Worm (Caenorhabditis elegans) whole organism, early embryonic: Measurements from ENCODE around the gene nas-39.
"Not testable (repeated sequence)": the region's sequence is repeated elsewhere in the genome, so short reads cannot be mapped to it uniquely, and the experiment has no call there.

Experiments used
- B0310.2 ChIP-seq: sonication (generic microtip); optimal IDR thresholded peaks from 2 replicates; lab custom pipeline; 2016; ENCODE audit warnings: mild to moderate bottlenecking, missing genetic modification characterization, missing compliant biosample characterization
- F13C5.2 ChIP-seq: sonication (generic microtip); optimal IDR thresholded peaks from 2 replicates; lab custom pipeline; 2017; ENCODE audit warnings: mild to moderate bottlenecking, missing genetic modification characterization, inconsistent platforms, missing compliant biosample characterization
- aly-1 ChIP-seq: sonication (generic microtip); optimal IDR thresholded peaks from 2 replicates; lab custom pipeline; 2016; ENCODE audit warnings: missing genetic modification characterization, missing compliant biosample characterization
- ama-1 ChIP-seq: fragments of 150-350 bp; optimal IDR thresholded peaks from 2 replicates; lab custom pipeline; 2014
- ceh-13 ChIP-seq: fragments of 200-800 bp; sonication (Bioruptor generic); optimal IDR thresholded peaks from 2 replicates; lab custom pipeline; 2018; ENCODE audit warnings: mild to moderate bottlenecking, missing genetic modification characterization, missing compliant biosample characterization
- ceh-36 ChIP-seq: sonication (generic microtip); optimal IDR thresholded peaks from 2 replicates; lab custom pipeline; 2016; ENCODE audit warnings: missing genetic modification characterization, inconsistent platforms, missing compliant biosample characterization
- ets-7 ChIP-seq: sonication (generic microtip); optimal IDR thresholded peaks from 2 replicates; lab custom pipeline; 2016; ENCODE audit warnings: missing genotype, missing genetic modification characterization, missing compliant biosample characterization
- flt-1 ChIP-seq: fragments of 200-800 bp; sonication (Bioruptor generic); IDR thresholded peaks from 2 replicates; pipeline ENCODE4 v1.3.6; 2022; ENCODE audit warnings: missing genetic modification characterization, missing compliant biosample characterization
- hmbx-1 ChIP-seq: sonication (generic microtip); optimal IDR thresholded peaks from 2 replicates; lab custom pipeline; 2016; ENCODE audit warnings: mild to moderate bottlenecking, missing genetic modification characterization, missing compliant biosample characterization
- hmg-4 ChIP-seq: fragments of 200-800 bp; sonication (Bioruptor generic); optimal IDR thresholded peaks from 2 replicates; lab custom pipeline; 2018; ENCODE audit warnings: mild to moderate bottlenecking, missing genetic modification characterization, missing compliant biosample characterization
- hnd-1 ChIP-seq: sonication (generic microtip); optimal IDR thresholded peaks from 2 replicates; lab custom pipeline; 2016; ENCODE audit warnings: missing genetic modification characterization, missing compliant biosample characterization
- pes-1 ChIP-seq: fragments of 200-800 bp; sonication (Bioruptor generic); IDR thresholded peaks from 2 replicates; pipeline ENCODE4 v1.3.6; 2022; ENCODE audit warnings: missing genetic modification reagents, missing genetic modification characterization, missing compliant biosample characterization
- scrt-1 ChIP-seq: fragments of 200-800 bp; sonication (Bioruptor generic); IDR thresholded peaks from 2 replicates; pipeline ENCODE4 v1.3.6; 2022; ENCODE audit warnings: missing genetic modification characterization, missing compliant biosample characterization
- sea-1 ChIP-seq: fragments of 200-800 bp; sonication (Bioruptor generic); conservative IDR thresholded peaks from 2 replicates; pipeline ENCODE4 v1.3.6; 2022; ENCODE audit warnings: missing genetic modification characterization, missing compliant biosample characterization
- tbx-11 ChIP-seq: fragments of 200-800 bp; sonication (Bioruptor generic); IDR thresholded peaks from 2 replicates; pipeline ENCODE4 v1.3.6; 2022; ENCODE audit warnings: missing genetic modification characterization, missing compliant biosample characterization
- tbx-37 ChIP-seq: fragments of 200-800 bp; sonication (Bioruptor generic); conservative IDR thresholded peaks from 2 replicates; pipeline ENCODE4 v1.3.6; 2022; ENCODE audit warnings: missing genetic modification reagents, missing genetic modification characterization, missing compliant biosample characterization
- tra-4 ChIP-seq: sonication (generic microtip); optimal IDR thresholded peaks from 2 replicates; lab custom pipeline; 2017; ENCODE audit warnings: missing genetic modification characterization, missing compliant biosample characterization

Gene nas-39

DNA sequence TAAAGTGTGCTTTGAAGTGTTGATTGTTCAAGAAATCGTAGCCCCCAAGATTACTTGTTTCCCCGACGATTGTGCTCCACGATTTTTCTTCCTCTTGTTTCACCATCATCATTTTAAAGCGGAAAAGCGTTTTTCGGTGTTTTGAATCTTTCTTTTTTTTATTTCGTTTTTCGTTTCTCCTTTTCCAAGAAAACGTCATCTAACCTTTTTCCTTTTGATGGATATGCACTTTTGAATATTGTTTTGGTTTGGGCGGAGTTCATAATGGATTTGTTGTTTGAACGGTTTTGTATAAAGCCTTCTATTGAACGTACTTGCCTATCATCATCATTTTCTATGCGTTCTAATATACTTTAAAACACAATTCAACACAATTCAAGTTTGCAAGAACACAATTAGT lies 24.6 kb upstream of the nas-39 start, which contains the start of gene F38E9.6:
Gene F38E9.6 (plus strand): TSS at position 301 of the 400 bp plus-strand sequence.
- TF ChIP-seq aly-1 (tag; lab: Kevin White, UChicago) (no peak), sea-1 (GFP tag; lab: Robert Waterston, UW) (no peak), hmbx-1 (tag; lab: Kevin White, UChicago) (no peak)

DNA sequence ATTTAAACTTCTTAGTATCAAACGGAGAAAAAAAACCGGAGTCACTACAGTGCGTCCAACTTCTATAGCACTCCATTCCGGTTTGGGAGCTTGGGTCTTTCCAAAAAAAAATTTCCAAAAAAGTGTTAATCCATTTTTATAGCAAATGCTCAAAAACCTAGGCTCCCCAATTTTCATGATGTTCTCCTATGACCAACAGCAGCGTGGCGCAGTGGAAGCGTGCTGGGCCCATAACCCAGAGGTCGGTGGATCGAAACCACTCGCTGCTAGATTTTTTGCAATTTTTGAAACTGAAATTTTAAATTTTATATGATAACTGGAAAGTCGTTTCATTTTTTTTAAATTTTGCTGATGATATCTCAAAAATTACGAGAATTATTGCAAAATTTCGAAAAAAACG lies 15.8 kb upstream of the nas-39 start:
- no peak for TF ChIP-seq flt-1
- no peak for TF ChIP-seq ets-7
- TF ChIP-seq hmbx-1 (tag; lab: Kevin White, UChicago), result no peak
- TF ChIP-seq scrt-1 (GFP tag; lab: Robert Waterston, UW), result no peak
- no peak for TF ChIP-seq tbx-11
- no peak for TF ChIP-seq sea-1 (GFP tag; lab: Robert Waterston, UW)
- no peak for TF ChIP-seq pes-1 (GFP tag; lab: Robert Waterston, UW)
- TF ChIP-seq ceh-13 (GFP tag; lab: Kevin White, UChicago), result no peak
- TF ChIP-seq B0310.2 (tag; lab: Kevin White, UChicago), result no peak
- TF ChIP-seq tbx-37 (GFP tag; lab: Robert Waterston, UW), result no peak
- TF ChIP-seq ceh-36, result no peak
- TF ChIP-seq F13C5.2 (tag; lab: Kevin White, UChicago), result no peak
- TF ChIP-seq aly-1 (tag; lab: Kevin White, UChicago), result no peak
- no peak for TF ChIP-seq ama-1

DNA sequence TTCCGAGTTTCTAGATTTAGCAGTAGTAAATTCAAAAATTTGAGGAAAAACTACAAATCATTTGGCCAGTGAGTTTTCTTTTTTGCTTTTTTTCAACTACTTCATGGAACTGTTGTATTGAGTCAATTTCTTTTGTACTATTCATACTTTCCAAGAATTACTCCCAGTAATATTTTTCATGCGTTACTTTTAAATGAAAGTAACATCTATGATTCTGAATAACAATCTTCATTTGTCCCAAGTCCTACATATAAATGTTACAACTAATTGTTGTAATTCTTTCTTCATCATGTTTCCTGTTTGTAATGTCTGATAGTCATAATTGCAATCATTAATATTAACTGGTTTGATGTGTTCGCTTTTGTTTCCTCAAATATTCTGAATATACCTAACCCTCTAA lies 13.1 kb upstream of the nas-39 start:
- TF ChIP-seq ama-1 (no peak), ceh-13 (GFP tag; lab: Kevin White, UChicago) (no peak), F13C5.2 (tag; lab: Kevin White, UChicago) (no peak), tbx-11 (no peak), B0310.2 (tag; lab: Kevin White, UChicago) (no peak), hmg-4 (GFP tag; lab: Kevin White, UChicago) (no peak), tbx-37 (GFP tag; lab: Robert Waterston, UW) (no peak), aly-1 (tag; lab: Kevin White, UChicago) (no peak), hmbx-1 (tag; lab: Kevin White, UChicago) (no peak), ets-7 (no peak), hnd-1 (no peak), scrt-1 (GFP tag; lab: Robert Waterston, UW) (no peak), flt-1 (no peak), pes-1 (GFP tag; lab: Robert Waterston, UW) (no peak), tra-4 (tag; lab: Kevin White, UChicago) (no peak), ceh-36 (no peak)

DNA sequence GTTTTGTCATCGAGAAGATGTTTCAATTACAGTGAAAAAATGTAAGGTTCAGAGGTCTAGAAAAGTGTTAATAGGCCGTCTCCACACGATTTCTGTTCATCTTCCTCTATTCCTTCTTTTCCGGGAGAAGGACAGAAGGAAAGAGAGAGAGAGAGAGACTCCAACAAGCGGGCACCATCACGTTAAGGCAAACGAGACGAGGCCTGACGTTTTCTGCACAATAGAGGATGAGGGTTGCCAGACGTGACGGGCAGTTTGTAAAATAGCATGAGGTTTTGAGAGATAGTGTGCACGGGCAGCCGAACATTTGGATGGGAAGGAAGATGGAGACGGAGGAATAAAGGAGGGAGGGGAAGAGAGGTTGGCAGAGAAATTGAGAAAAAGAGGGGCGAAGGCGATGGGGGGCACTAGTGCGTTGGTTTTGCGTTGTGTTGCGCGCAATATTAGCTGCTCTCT lies 10.9 kb upstream of the nas-39 start, which contains the start of gene twf-2:
Gene twf-2 (plus strand): TSS at position 405 of the 456 bp plus-strand sequence.
- TF ChIP-seq tbx-37 (GFP tag; lab: Robert Waterston, UW) (no peak), aly-1 (tag; lab: Kevin White, UChicago) (peak; percentile 27), tbx-11 (0 out of 2 replicates have a peak, but pooled peaks have one; percentile 36), pes-1 (GFP tag; lab: Robert Waterston, UW) (no peak), hmg-4 (GFP tag; lab: Kevin White, UChicago) (peak; percentile 93), ceh-13 (GFP tag; lab: Kevin White, UChicago) (no peak), scrt-1 (GFP tag; lab: Robert Waterston, UW) (no peak), ceh-36 (no peak), hmbx-1 (tag; lab: Kevin White, UChicago) (no peak), tra-4 (tag; lab: Kevin White, UChicago) (no peak), sea-1 (GFP tag; lab: Robert Waterston, UW) (0 out of 2 replicates have a peak, but pooled peaks have one; percentile 18), ama-1 (no peak), flt-1 (0 out of 2 replicates have a peak, but pooled peaks have one; percentile 39), ets-7 (no peak), hnd-1 (no peak), B0310.2 (tag; lab: Kevin White, UChicago) (peak; percentile 49), F13C5.2 (tag; lab: Kevin White, UChicago) (peak; percentile 85)

DNA sequence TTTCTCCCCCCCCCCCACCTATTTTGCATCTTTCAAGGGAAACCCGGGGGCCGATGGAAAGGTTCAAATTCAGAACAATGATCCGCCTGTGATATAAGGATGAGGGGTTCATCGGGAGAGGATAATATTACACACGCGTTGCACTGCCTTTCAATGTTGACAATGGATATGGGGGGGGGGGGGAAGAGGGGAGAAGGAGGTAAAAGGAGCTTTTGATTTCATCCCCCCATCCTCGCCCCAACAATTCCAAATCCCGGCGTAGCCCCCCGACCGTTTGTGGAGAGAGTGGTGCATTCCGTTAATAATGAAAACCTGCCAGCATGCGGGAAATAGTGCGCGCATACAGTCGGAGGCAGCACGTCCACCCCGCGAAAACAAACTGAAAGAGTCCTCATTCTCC lies 9.6 kb upstream of the nas-39 start:
- 0 out of 2 replicates have a peak, but pooled peaks have one; percentile 33 for TF ChIP-seq tbx-11
- no peak for TF ChIP-seq ets-7
- TF ChIP-seq hmg-4 (GFP tag; lab: Kevin White, UChicago), result peak; percentile 40
- TF ChIP-seq hmbx-1 (tag; lab: Kevin White, UChicago), result no peak
- TF ChIP-seq tbx-37 (GFP tag; lab: Robert Waterston, UW), result no peak
- no peak for TF ChIP-seq ceh-36

DNA sequence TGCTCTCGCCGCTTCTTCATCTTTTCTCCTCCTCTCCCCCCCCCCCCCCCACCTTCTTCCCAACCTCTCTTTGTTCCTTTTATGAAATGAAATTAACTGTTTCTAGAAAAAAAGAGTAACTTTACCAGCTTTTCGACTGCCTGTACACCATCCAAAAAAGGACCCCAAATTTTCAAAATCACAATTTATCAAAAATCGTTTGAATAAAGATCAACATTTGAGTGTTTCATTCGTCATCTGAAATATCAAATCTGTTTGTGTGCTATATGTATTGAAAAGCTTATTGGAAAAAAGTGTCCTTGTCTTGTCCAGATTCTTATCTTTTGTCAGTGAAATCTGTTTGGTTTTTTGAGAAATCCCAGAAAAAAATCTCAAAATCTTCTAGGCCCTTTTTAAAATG lies 5.6 kb upstream of the nas-39 start:
- TF ChIP-seq pes-1 (GFP tag; lab: Robert Waterston, UW) (no peak), scrt-1 (GFP tag; lab: Robert Waterston, UW) (no peak), tbx-37 (GFP tag; lab: Robert Waterston, UW) (no peak), tbx-11 (no peak), ama-1 (no peak), sea-1 (GFP tag; lab: Robert Waterston, UW) (no peak), flt-1 (no peak), tra-4 (tag; lab: Kevin White, UChicago) (no peak), ets-7 (no peak), F13C5.2 (tag; lab: Kevin White, UChicago) (no peak), B0310.2 (tag; lab: Kevin White, UChicago) (no peak), ceh-13 (GFP tag; lab: Kevin White, UChicago) (no peak), aly-1 (tag; lab: Kevin White, UChicago) (no peak), hnd-1 (no peak), hmg-4 (GFP tag; lab: Kevin White, UChicago) (no peak)

DNA sequence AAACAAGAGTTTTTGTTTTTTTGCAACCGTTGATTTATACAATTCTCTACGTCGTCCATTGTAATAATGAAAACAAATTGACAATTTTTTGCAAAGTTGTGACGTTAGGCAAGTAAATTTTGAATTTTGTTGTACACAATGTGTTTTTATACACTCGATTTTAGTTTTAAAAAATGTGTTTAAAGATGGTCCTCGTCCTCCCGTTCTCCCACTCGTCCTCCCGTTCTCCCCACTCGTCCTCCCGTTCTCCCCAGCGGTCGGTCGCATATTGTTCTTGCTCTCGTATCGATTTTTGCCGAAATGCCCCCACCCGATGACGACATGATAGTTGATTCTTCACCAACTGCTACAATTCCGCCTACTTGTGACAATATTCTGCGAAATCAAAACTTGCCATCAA lies 5.1 kb upstream of the nas-39 start, which contains the start of gene F38E9.4:
Gene F38E9.4 (plus strand): TSS at position 301 of the 400 bp plus-strand sequence.
- not testable (repeated sequence) for TF ChIP-seq tbx-11; flt-1; B0310.2 (tag; lab: Kevin White, UChicago)
